Fruit fly (Drosophila melanogaster) whole organism: ENCODE results near the gene CG13625.

Source experiments
- CG8478 ChIP-seq: fragments of >200 bp; optimal IDR thresholded peaks from 2 replicates; lab custom pipeline; 2018; ENCODE audit warnings: inconsistent platforms
- Dll ChIP-seq: fragments of >200 bp; optimal IDR thresholded peaks from 2 replicates; lab custom pipeline; 2017
- EcR ChIP-seq, 2 experiments: fragments of >200 bp; optimal IDR thresholded peaks; 2 replicates each; lab custom pipeline; 2017; ENCODE audit warnings: missing biosample characterization in 2 of 2, missing genetic modification characterization in 2 of 2, missing genetic modification reagents in 2 of 2
- pan ChIP-seq: fragments of >200 bp; optimal IDR thresholded peaks from 2 replicates; lab custom pipeline; 2017
- psq ChIP-seq: fragments of >200 bp; optimal IDR thresholded peaks from 2 replicates; lab custom pipeline; 2017
- usp ChIP-seq: fragments of >200 bp; optimal IDR thresholded peaks from 2 replicates; lab custom pipeline; 2017; ENCODE audit warnings: missing biosample characterization, missing genetic modification characterization, mixed read lengths

Gene CG13625

DNA sequence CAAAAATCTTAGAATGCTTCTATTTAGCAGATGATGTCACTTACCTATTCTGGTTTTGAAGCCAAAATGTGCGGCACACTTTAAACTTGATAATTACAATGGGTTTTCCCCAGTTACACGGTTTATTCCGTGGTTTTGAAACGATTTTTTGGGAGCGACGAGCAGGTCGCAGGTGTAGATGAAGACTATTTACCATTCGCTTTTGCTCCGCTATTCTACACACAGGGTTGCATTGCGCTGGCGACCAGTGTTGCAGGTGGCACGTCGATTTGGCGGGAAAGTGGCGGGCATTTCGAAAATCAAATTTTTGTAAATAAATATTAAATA lies 2.3 kb downstream of the CG13625 start, which contains the start of gene REPTOR:
TSS of gene REPTOR (minus strand) at position 196 of the 327 bp plus-strand sequence.
- TF ChIP-seq psq (lab: Kevin White, UChicago) (peak; percentile 12), pan (lab: Kevin White, UChicago) (no peak)

- no peak for TF ChIP-seq Dll (lab: Kevin White, UChicago)
Observed at dm6 chr3R:24581891-24582668, 2.9 kb downstream of the CG13625 start.

DNA sequence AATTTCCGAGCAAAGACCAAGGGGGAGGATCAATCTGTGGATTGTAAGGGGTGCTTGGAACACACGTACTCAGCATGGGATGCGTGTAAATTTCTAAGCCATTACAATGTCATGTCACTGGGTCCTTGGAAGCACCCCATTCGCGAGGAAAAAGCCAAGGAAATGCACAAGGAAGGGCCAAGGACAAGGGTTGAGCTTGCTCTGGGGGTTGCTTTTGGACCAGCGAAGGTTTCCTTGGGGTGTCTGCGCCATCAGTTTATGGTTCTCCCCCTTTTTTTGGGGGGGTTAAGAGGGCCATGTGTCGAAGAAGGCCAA lies 4.0 kb downstream of the CG13625 start:
- TF ChIP-seq usp (GFP tag; lab: Kevin White, UChicago): no peak
- no peak for TF ChIP-seq Dll (lab: Kevin White, UChicago)
- no peak for TF ChIP-seq EcR (GFP tag; optimal IDR thresholded peaks at IDR 0.05; lab: Kevin White, UChicago)
- TF ChIP-seq pan (lab: Kevin White, UChicago): no peak
- no peak for TF ChIP-seq CG8478 (lab: Kevin White, UChicago)
- no peak for TF ChIP-seq psq (lab: Kevin White, UChicago)

dm6 chr3R:24580067-24580962 lies 4.6 kb downstream of the CG13625 start:
- TF ChIP-seq CG8478 (lab: Kevin White, UChicago) (no peak), pan (lab: Kevin White, UChicago) (no peak), Dll (lab: Kevin White, UChicago) (no peak), EcR (GFP tag; optimal IDR thresholded peaks at IDR 0.05; lab: Kevin White, UChicago) (no peak), psq (lab: Kevin White, UChicago) (no peak), usp (GFP tag; lab: Kevin White, UChicago) (no peak)

- TF ChIP-seq CG8478 (lab: Kevin White, UChicago) (no peak), psq (lab: Kevin White, UChicago) (no peak), usp (GFP tag; lab: Kevin White, UChicago) (no peak), pan (lab: Kevin White, UChicago) (no peak), EcR (GFP tag; optimal IDR thresholded peaks at IDR 0.05; lab: Kevin White, UChicago) (no peak), Dll (lab: Kevin White, UChicago) (no peak)
Observed at dm6 chr3R:24577355-24577754, 7.6 kb downstream of the CG13625 start.

DNA sequence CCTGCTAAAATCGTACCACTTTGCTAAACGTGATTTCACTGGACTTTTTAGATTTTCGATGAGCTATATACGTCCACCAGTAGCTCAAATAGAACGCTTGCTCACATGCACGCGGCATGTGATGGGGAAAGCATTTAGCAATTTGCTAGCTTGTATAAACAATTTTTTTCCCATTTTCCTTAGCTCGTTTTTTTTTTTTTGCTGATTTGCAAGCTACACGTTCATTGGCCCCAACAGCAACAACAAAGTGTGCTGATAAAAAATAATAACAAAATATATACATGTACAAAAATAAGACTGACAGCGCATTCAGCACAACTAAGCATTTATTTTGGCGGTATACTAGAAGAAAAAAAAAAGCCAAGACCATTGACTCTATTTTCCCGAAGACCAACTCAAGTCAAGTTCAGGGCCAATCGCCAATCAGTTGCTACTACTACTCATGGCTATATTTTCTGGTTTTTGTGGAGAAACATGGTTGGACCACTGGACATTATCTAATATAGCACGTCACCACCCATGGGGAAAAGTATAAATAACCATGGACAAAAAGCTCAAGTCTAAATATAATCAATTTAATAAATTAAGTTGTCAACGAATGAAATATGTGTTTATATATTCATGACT lies 9.1 kb downstream of the CG13625 start:
- TF ChIP-seq CG8478 (lab: Kevin White, UChicago) (no peak), psq (lab: Kevin White, UChicago) (no peak), usp (GFP tag; lab: Kevin White, UChicago) (no peak), EcR (GFP tag; optimal IDR thresholded peaks at IDR 0.05; lab: Kevin White, UChicago) (no peak), pan (lab: Kevin White, UChicago) (no peak), Dll (lab: Kevin White, UChicago) (no peak)

- no peak for TF ChIP-seq usp (GFP tag; lab: Kevin White, UChicago)
- no peak for TF ChIP-seq EcR (GFP tag; optimal IDR thresholded peaks at IDR 0.05; lab: Kevin White, UChicago)
- TF ChIP-seq Dll (lab: Kevin White, UChicago): no peak
- no peak for TF ChIP-seq CG8478 (lab: Kevin White, UChicago)
- no peak for TF ChIP-seq pan (lab: Kevin White, UChicago)
- no peak for TF ChIP-seq psq (lab: Kevin White, UChicago)
Observed at dm6 chr3R:24575109-24575508, 9.9 kb downstream of the CG13625 start.

DNA sequence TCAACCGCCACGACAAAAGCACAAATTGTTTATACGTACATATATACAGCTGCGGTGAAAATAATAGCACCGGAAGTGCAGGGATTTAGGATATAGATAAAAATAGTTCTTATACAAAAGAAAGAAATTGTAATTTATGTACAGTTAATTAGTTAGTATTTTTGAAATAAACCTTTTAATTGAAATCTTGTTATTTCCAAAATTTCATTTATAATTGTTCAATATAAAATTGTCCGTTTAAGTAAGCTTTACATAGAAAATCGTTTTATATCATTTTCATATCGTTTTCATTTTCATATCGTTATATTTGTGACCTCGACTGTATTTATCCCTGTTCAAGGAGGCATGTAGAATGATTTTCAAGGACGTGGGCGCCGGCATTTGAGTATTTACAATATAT lies 10.8 kb downstream of the CG13625 start:
- TF ChIP-seq usp (GFP tag; lab: Kevin White, UChicago) (no peak), CG8478 (lab: Kevin White, UChicago) (no peak), EcR (GFP tag; optimal IDR thresholded peaks at IDR 0.05; lab: Kevin White, UChicago) (no peak), pan (lab: Kevin White, UChicago) (no peak), psq (lab: Kevin White, UChicago) (no peak)

DNA sequence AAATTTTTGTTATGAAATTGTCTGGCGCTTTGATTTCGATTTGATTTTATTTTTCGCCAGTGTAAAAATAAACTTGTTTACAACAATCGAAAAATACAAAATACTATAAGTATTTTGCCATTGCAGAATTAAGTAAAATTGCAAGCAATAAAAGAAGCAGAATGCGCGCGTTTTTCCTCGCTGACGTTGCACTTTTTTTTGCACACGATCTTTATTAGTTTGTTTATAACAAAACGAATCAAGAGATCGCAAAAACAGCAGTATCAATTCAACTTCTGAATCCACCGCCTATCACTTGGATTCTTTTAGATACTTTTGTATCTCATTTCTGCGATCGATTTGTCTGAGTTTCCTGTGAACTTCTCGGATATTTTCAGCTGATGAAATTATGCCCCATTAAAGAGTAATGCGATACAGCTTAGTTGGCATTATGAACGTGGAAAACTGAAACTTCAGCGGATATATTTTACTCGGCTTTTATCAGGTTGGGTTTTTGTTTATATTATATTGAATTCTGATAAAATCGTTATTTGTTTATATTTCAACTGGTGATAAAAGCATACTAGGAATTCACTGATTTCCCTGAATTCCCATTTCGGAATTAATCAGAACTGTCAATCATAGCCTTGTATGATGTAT lies 11.7 kb downstream of the CG13625 start:
- no peak for TF ChIP-seq CG8478 (lab: Kevin White, UChicago)
- no peak for TF ChIP-seq pan (lab: Kevin White, UChicago)
- TF ChIP-seq usp (GFP tag; lab: Kevin White, UChicago): no peak
- no peak for TF ChIP-seq psq (lab: Kevin White, UChicago)
- TF ChIP-seq EcR (GFP tag; optimal IDR thresholded peaks at IDR 0.05; lab: Kevin White, UChicago): no peak
- TF ChIP-seq Dll (lab: Kevin White, UChicago): no peak

- TF ChIP-seq psq (lab: Kevin White, UChicago): no peak
- TF ChIP-seq EcR (GFP tag; optimal IDR thresholded peaks at IDR 0.05; lab: Kevin White, UChicago): no peak
Observed at dm6 chr3R:24572540-24573043, 12.4 kb downstream of the CG13625 start.
